Fruit fly (Drosophila melanogaster): ENCODE data around the gene CG11037.

Gene CG11037

dm6 chr3L:20980499-20980898, 19.3 kb upstream of the CG11037 start:
- no peak for TF ChIP-seq CG34367 (tag; optimal IDR thresholded peaks at IDR 0.05)
- TF ChIP-seq CG8159 (tag; optimal IDR thresholded peaks at IDR 0.05): no peak
- TF ChIP-seq CG14655 (GFP tag; optimal IDR thresholded peaks at IDR 0.05): peak; percentile 17
- TF ChIP-seq EcR (GFP tag; optimal IDR thresholded peaks at IDR 0.05): no peak
- TF ChIP-seq CG32121 (GFP tag; IDR thresholded peaks at IDR 0.05): no peak
- TF ChIP-seq CG10348 (GFP tag; IDR thresholded peaks at IDR 0.05): no peak
- peak; percentile 11 for TF ChIP-seq CG8301 (tag; optimal IDR thresholded peaks at IDR 0.05)
- TF ChIP-seq fd96Ca (GFP tag; IDR thresholded peaks at IDR 0.05): no peak
- TF ChIP-seq CG13204 (GFP tag; optimal IDR thresholded peaks at IDR 0.05): no peak
- TF ChIP-seq Snoo (tag; optimal IDR thresholded peaks at IDR 0.05): no peak
- no peak for TF ChIP-seq CG17806 (tag; optimal IDR thresholded peaks at IDR 0.05)
- no peak for TF ChIP-seq CG12605 (GFP tag; IDR thresholded peaks at IDR 0.05)
- no peak for TF ChIP-seq rn (GFP tag; IDR thresholded peaks at IDR 0.05)
- TF ChIP-seq Pif1B (GFP tag; optimal IDR thresholded peaks at IDR 0.05): no peak
- TF ChIP-seq D1 (tag; optimal IDR thresholded peaks at IDR 0.05): no peak
- TF ChIP-seq gl (tag; optimal IDR thresholded peaks at IDR 0.05): no peak

- TF ChIP-seq CG8159 (tag; optimal IDR thresholded peaks at IDR 0.05) (no peak), CG34367 (tag; optimal IDR thresholded peaks at IDR 0.05) (no peak), fd96Ca (GFP tag; IDR thresholded peaks at IDR 0.05) (no peak), EcR (GFP tag; optimal IDR thresholded peaks at IDR 0.05) (no peak), gl (tag; optimal IDR thresholded peaks at IDR 0.05) (no peak), D1 (tag; optimal IDR thresholded peaks at IDR 0.05) (no peak), CG8301 (tag; optimal IDR thresholded peaks at IDR 0.05) (no peak), CG32121 (GFP tag; IDR thresholded peaks at IDR 0.05) (no peak), Snoo (tag; optimal IDR thresholded peaks at IDR 0.05) (no peak), Pif1B (GFP tag; optimal IDR thresholded peaks at IDR 0.05) (no peak), CG17806 (tag; optimal IDR thresholded peaks at IDR 0.05) (no peak), rn (GFP tag; IDR thresholded peaks at IDR 0.05) (no peak), CG14655 (GFP tag; optimal IDR thresholded peaks at IDR 0.05) (no peak), CG12605 (GFP tag; IDR thresholded peaks at IDR 0.05) (no peak), Ets98B (GFP tag; IDR thresholded peaks at IDR 0.05) (no peak), CG15710 (tag; optimal IDR thresholded peaks at IDR 0.05) (no peak)
Measured at dm6 chr3L:20976967-20977720, 16.0 kb upstream of the CG11037 start.

- TF ChIP-seq CG10348 (GFP tag; IDR thresholded peaks at IDR 0.05) (no peak), CG13204 (GFP tag; optimal IDR thresholded peaks at IDR 0.05) (no peak), CG15710 (tag; optimal IDR thresholded peaks at IDR 0.05) (no peak), fd96Ca (GFP tag; IDR thresholded peaks at IDR 0.05) (no peak), CG8159 (tag; optimal IDR thresholded peaks at IDR 0.05) (no peak), CG9948 (tag; optimal IDR thresholded peaks at IDR 0.05) (no peak), Ets98B (GFP tag; IDR thresholded peaks at IDR 0.05) (no peak), rn (GFP tag; IDR thresholded peaks at IDR 0.05) (no peak), CG17806 (tag; optimal IDR thresholded peaks at IDR 0.05) (no peak), D1 (tag; optimal IDR thresholded peaks at IDR 0.05) (no peak), gl (tag; optimal IDR thresholded peaks at IDR 0.05) (no peak), CG32121 (GFP tag; IDR thresholded peaks at IDR 0.05) (no peak), CG34367 (tag; optimal IDR thresholded peaks at IDR 0.05) (no peak), CG4496 (GFP tag; IDR thresholded peaks at IDR 0.05) (no peak), CG8301 (tag; optimal IDR thresholded peaks at IDR 0.05) (no peak), CG12605 (GFP tag; IDR thresholded peaks at IDR 0.05) (no peak), CG14655 (GFP tag; optimal IDR thresholded peaks at IDR 0.05) (no peak), Pif1B (GFP tag; optimal IDR thresholded peaks at IDR 0.05) (no peak), Snoo (tag; optimal IDR thresholded peaks at IDR 0.05) (no peak), Pif1A (GFP tag; optimal IDR thresholded peaks at IDR 0.05) (no peak)
Measured at dm6 chr3L:20976383-20976782, 15.2 kb upstream of the CG11037 start.

- TF ChIP-seq CG4496 (GFP tag; IDR thresholded peaks at IDR 0.05) (no peak), CG34367 (tag; optimal IDR thresholded peaks at IDR 0.05) (no peak)
Measured at dm6 chr3L:20974600-20974999, 13.4 kb upstream of the CG11037 start, which contains the start of gene CG33286. TSS of gene CG33286 (minus strand) at chr3L:20974700.

- no peak for TF ChIP-seq D1 (tag; optimal IDR thresholded peaks at IDR 0.05)
- no peak for TF ChIP-seq CG13204 (GFP tag; optimal IDR thresholded peaks at IDR 0.05)
- no peak for TF ChIP-seq Ets98B (GFP tag; IDR thresholded peaks at IDR 0.05)
- TF ChIP-seq CG32121 (GFP tag; IDR thresholded peaks at IDR 0.05): no peak
- TF ChIP-seq Snoo (tag; optimal IDR thresholded peaks at IDR 0.05): no peak
Measured at dm6 chr3L:20970563-20970962, 9.4 kb upstream of the CG11037 start, which contains the start of gene CG33287. TSS of gene CG33287 (minus strand) at chr3L:20970663.

dm6 chr3L:20966662-20967061, 5.5 kb upstream of the CG11037 start, which contains the start of gene CG12983:
TSS of gene CG12983 (minus strand) at chr3L:20966762.
- TF ChIP-seq CG8159 (tag; optimal IDR thresholded peaks at IDR 0.05): no peak
- TF ChIP-seq CG10348 (GFP tag; IDR thresholded peaks at IDR 0.05): no peak
- no peak for TF ChIP-seq CG4496 (GFP tag; IDR thresholded peaks at IDR 0.05)
- TF ChIP-seq Ets98B (GFP tag; IDR thresholded peaks at IDR 0.05): no peak
- TF ChIP-seq D1 (tag; optimal IDR thresholded peaks at IDR 0.05): no peak
- TF ChIP-seq CG32121 (GFP tag; IDR thresholded peaks at IDR 0.05): no peak
- TF ChIP-seq CG12605 (GFP tag; IDR thresholded peaks at IDR 0.05): no peak
- TF ChIP-seq EcR (GFP tag; optimal IDR thresholded peaks at IDR 0.05): no peak
- no peak for TF ChIP-seq CG8301 (tag; optimal IDR thresholded peaks at IDR 0.05)
- TF ChIP-seq Snoo (tag; optimal IDR thresholded peaks at IDR 0.05): no peak
- TF ChIP-seq CG34367 (tag; optimal IDR thresholded peaks at IDR 0.05): no peak
